Worm (Caenorhabditis elegans) whole organism, L4 larva: ENCODE results near the gene ZK218.1.

ENCODE experiments used
- T20F7.1 ChIP-seq: fragments of 200-800 bp; sonication (Bioruptor generic); optimal IDR thresholded peaks from 2 replicates; lab custom pipeline; 2018; ENCODE audit warnings: mild to moderate bottlenecking, missing genetic modification characterization, missing compliant biosample characterization
- Y48G9A.11 ChIP-seq: fragments of 200-800 bp; sonication (Bioruptor generic); IDR thresholded peaks from 2 replicates; pipeline ENCODE4 v1.3.6; 2022; ENCODE audit warnings: missing genetic modification reagents, missing genetic modification characterization, missing compliant biosample characterization
- aha-1 ChIP-seq: fragments of 150-350 bp; peaks from one replicate; lab custom pipeline; 2014; ENCODE audit warnings: missing biosample characterization, missing genetic modification characterization
- aly-2 ChIP-seq: sonication (generic microtip); optimal IDR thresholded peaks from 2 replicates; lab custom pipeline; 2018; ENCODE audit warnings: missing biosample characterization, missing genetic modification characterization
- ceh-20 ChIP-seq: fragments of 200-800 bp; sonication (Bioruptor generic); IDR thresholded peaks from 2 replicates; pipeline ENCODE4 v1.3.6; 2022; ENCODE audit warnings: missing genetic modification reagents, missing genetic modification characterization, missing compliant biosample characterization
- ceh-44 ChIP-seq: fragments of 200-800 bp; sonication (Bioruptor generic); IDR thresholded peaks from 2 replicates; pipeline ENCODE4 v1.3.6; 2022; ENCODE audit warnings: missing genetic modification reagents, missing genetic modification characterization, missing compliant biosample characterization
- ceh-82 ChIP-seq: sonication (generic microtip); optimal IDR thresholded peaks from 2 replicates; lab custom pipeline; 2017; ENCODE audit warnings: missing biosample characterization, missing genetic modification characterization
- ces-1 ChIP-seq: fragments of 150-350 bp; sonication (generic microtip); optimal IDR thresholded peaks from 4 replicates; lab custom pipeline; 2014; ENCODE audit warnings: missing biosample characterization, missing genetic modification reagents, missing genetic modification characterization
- daf-12 ChIP-seq: fragments of 150-350 bp; optimal IDR thresholded peaks from 2 replicates; lab custom pipeline; 2014; ENCODE audit warnings: missing biosample characterization, missing genetic modification reagents, missing genetic modification characterization
- daf-16 ChIP-seq, 3 experiments: sonication (generic microtip); optimal IDR thresholded peaks; 2 replicates each; lab custom pipeline; 2016 to 2017; ENCODE audit warnings: missing genetic modification characterization in 3 of 3, missing genetic modification reagents in 3 of 3, mild to moderate bottlenecking in 2 of 3, missing compliant biosample characterization in 2 of 3, missing biosample characterization in 1 of 3, moderate library complexity in 1 of 3
- dmd-6 ChIP-seq: fragments of 200-800 bp; sonication (Bioruptor generic); IDR thresholded peaks from 2 replicates; pipeline ENCODE4 v1.3.6; 2022; ENCODE audit warnings: missing genetic modification reagents, missing genetic modification characterization, missing compliant biosample characterization
- dmd-8 ChIP-seq: fragments of 200-800 bp; sonication (Bioruptor generic); IDR thresholded peaks from 2 replicates; pipeline ENCODE4 v1.3.6; 2022; ENCODE audit warnings: missing genetic modification characterization, missing compliant biosample characterization
- dpl-1 ChIP-seq: fragments of 150-350 bp; optimal IDR thresholded peaks from 2 replicates; lab custom pipeline; 2014; ENCODE audit warnings: missing biosample characterization, missing genetic modification reagents, missing genetic modification characterization
- egl-27 ChIP-seq: sonication (generic microtip); optimal IDR thresholded peaks from 3 replicates; lab custom pipeline; 2017; ENCODE audit warnings: missing biosample characterization, missing genetic modification reagents, missing genetic modification characterization
- hlh-11 ChIP-seq: fragments of 200-800 bp; sonication (Bioruptor generic); optimal IDR thresholded peaks from 2 replicates; lab custom pipeline; 2018; ENCODE audit warnings: mild to moderate bottlenecking, missing genetic modification characterization, missing compliant biosample characterization
- lin-1 ChIP-seq: fragments of 200-800 bp; sonication (Bioruptor generic); IDR thresholded peaks from 2 replicates; pipeline ENCODE4 v1.3.6; 2022; ENCODE audit warnings: missing genetic modification reagents, missing genetic modification characterization, missing compliant biosample characterization
- mep-1 ChIP-seq: fragments of 150-350 bp; sonication (generic microtip); optimal IDR thresholded peaks from 3 replicates; lab custom pipeline; 2014; ENCODE audit warnings: missing biosample characterization, missing genetic modification characterization
- mes-2 ChIP-seq: sonication (generic microtip); optimal IDR thresholded peaks from 2 replicates; lab custom pipeline; 2016; ENCODE audit warnings: missing genotype, mild to moderate bottlenecking, missing genetic modification characterization, missing compliant biosample characterization; ENCODE audit not compliant: poor library complexity, severe bottlenecking
- mxl-3 ChIP-seq: fragments of 200-800 bp; sonication (Bioruptor generic); optimal IDR thresholded peaks from 2 replicates; lab custom pipeline; 2018; ENCODE audit warnings: mild to moderate bottlenecking, missing genetic modification characterization, missing compliant biosample characterization
- nhr-10 ChIP-seq: fragments of 150-350 bp; optimal IDR thresholded peaks from 2 replicates; lab custom pipeline; 2014; ENCODE audit warnings: missing biosample characterization, missing genetic modification characterization
- nhr-11 ChIP-seq: fragments of 150-350 bp; optimal IDR thresholded peaks from 2 replicates; lab custom pipeline; 2014; ENCODE audit warnings: missing biosample characterization, missing genetic modification characterization
- nhr-111 ChIP-seq: fragments of 200-800 bp; sonication (Bioruptor generic); optimal IDR thresholded peaks from 2 replicates; lab custom pipeline; 2018; ENCODE audit warnings: mild to moderate bottlenecking, missing genetic modification characterization, missing compliant biosample characterization
- nhr-28 ChIP-seq: fragments of 150-350 bp; optimal IDR thresholded peaks from 2 replicates; lab custom pipeline; 2014; ENCODE audit warnings: missing biosample characterization, missing genetic modification characterization
- nhr-41 ChIP-seq: fragments of 200-800 bp; sonication (Bioruptor generic); IDR thresholded peaks from 2 replicates; pipeline ENCODE4 v1.3.6; 2022; ENCODE audit warnings: missing genetic modification reagents, missing genetic modification characterization, missing compliant biosample characterization
- nhr-6 ChIP-seq: fragments of 150-350 bp; optimal IDR thresholded peaks from 2 replicates; lab custom pipeline; 2014; ENCODE audit warnings: missing biosample characterization, missing genetic modification characterization
- nhr-76 ChIP-seq: fragments of 150-350 bp; optimal IDR thresholded peaks from 2 replicates; lab custom pipeline; 2014; ENCODE audit warnings: missing biosample characterization, missing genetic modification characterization
- nhr-77 ChIP-seq: fragments of 150-350 bp; optimal IDR thresholded peaks from 2 replicates; lab custom pipeline; 2014; ENCODE audit warnings: missing biosample characterization, missing genetic modification characterization
- pha-4 ChIP-seq, 2 experiments: fragments of 150-350 bp in 1 of 2; fragments of 200-800 bp in 1 of 2; sonication (Bioruptor generic) in 1 of 2; IDR thresholded peaks in 1 of 2; optimal IDR thresholded peaks in 1 of 2; 2 replicates each; pipeline versions ENCODE4 v1.3.6 to Lab custom; 2014 to 2022; ENCODE audit warnings: missing genetic modification characterization in 2 of 2, missing genetic modification reagents in 2 of 2, missing biosample characterization in 1 of 2, missing compliant biosample characterization in 1 of 2
- php-3 ChIP-seq: fragments of 200-800 bp; sonication (Bioruptor generic); IDR thresholded peaks from 2 replicates; pipeline ENCODE4 v1.3.6; 2022; ENCODE audit warnings: missing genetic modification reagents, missing genetic modification characterization, missing compliant biosample characterization
- pqm-1 ChIP-seq: sonication (generic microtip); optimal IDR thresholded peaks from 2 replicates; lab custom pipeline; 2017; ENCODE audit warnings: missing biosample characterization, missing genetic modification characterization
- saeg-2 ChIP-seq: fragments of 200-800 bp; sonication (Bioruptor generic); IDR thresholded peaks from 2 replicates; pipeline ENCODE4 v1.3.6; 2022; ENCODE audit warnings: missing genetic modification reagents, missing genetic modification characterization, missing compliant biosample characterization
- sdz-12 ChIP-seq: fragments of 200-800 bp; sonication (Bioruptor generic); optimal IDR thresholded peaks from 2 replicates; lab custom pipeline; 2018; ENCODE audit warnings: mild to moderate bottlenecking, missing genetic modification characterization, missing compliant biosample characterization
- skn-1 ChIP-seq: fragments of 150-350 bp; optimal IDR thresholded peaks from 2 replicates; lab custom pipeline; 2014; ENCODE audit warnings: missing biosample characterization, missing genetic modification characterization
- snpc-4 ChIP-seq: fragments of 150-350 bp; optimal IDR thresholded peaks from 2 replicates; lab custom pipeline; 2014; ENCODE audit warnings: missing biosample characterization, missing genetic modification characterization
- tag-97 ChIP-seq: fragments of 200-800 bp; sonication (Bioruptor generic); IDR thresholded peaks from 2 replicates; pipeline ENCODE4 v1.3.6; 2022; ENCODE audit warnings: missing genetic modification characterization, missing compliant biosample characterization
- unc-130 ChIP-seq: sonication (generic microtip); optimal IDR thresholded peaks from 2 replicates; lab custom pipeline; 2016; ENCODE audit warnings: missing genetic modification reagents, missing genetic modification characterization, missing compliant biosample characterization
- unc-62 ChIP-seq, 3 experiments: fragments of 150-350 bp in 1 of 3; sonication (generic microtip); optimal IDR thresholded peaks in 2 of 3; peaks in 1 of 3; 1 replicate in 1 of 3; 2 replicates in 2 of 3; lab custom pipeline; 2014 to 2017; ENCODE audit warnings: missing biosample characterization in 3 of 3, missing genetic modification characterization in 3 of 3, missing genetic modification reagents in 3 of 3, missing genotype in 1 of 3
- zag-1 ChIP-seq: fragments of 150-350 bp; optimal IDR thresholded peaks from 2 replicates; lab custom pipeline; 2014; ENCODE audit warnings: missing biosample characterization, missing genetic modification characterization
- zfp-2 ChIP-seq: sonication (generic microtip); optimal IDR thresholded peaks from 2 replicates; lab custom pipeline; 2016; ENCODE audit warnings: mild to moderate bottlenecking, missing genetic modification characterization, missing compliant biosample characterization

Gene ZK218.1

DNA sequence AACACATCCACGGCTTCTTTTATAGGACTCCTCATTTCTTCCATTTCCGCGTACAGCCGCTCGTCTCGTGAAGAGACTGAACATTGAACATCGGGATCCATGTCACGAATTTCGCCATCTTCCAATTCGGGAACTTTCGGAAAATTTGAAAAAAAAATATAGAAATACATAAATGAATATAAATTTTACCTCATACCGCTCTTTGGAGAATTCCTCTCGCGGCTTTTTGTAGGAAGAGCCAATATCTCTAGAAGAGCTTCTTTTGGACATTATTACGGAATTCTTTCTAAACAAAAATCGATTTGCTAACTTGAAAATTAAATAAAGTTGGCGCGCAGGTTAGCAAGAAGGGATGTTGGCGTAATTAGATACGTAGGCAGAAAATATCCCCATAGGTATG is 9.6 kb upstream of the ZK218.1 start, which contains the start of gene T05E12.9:
Gene T05E12.9, minus strand, starts transcription at position 101 of the 400 bp plus-strand sequence.
- TF ChIP-seq zag-1 (tag; lab: Kevin White, UChicago) (no peak), aha-1 (tag; lab: Kevin White, UChicago) (peak; percentile 16)
- TF ChIP-seq, all 104 proteins: peak for 1

DNA sequence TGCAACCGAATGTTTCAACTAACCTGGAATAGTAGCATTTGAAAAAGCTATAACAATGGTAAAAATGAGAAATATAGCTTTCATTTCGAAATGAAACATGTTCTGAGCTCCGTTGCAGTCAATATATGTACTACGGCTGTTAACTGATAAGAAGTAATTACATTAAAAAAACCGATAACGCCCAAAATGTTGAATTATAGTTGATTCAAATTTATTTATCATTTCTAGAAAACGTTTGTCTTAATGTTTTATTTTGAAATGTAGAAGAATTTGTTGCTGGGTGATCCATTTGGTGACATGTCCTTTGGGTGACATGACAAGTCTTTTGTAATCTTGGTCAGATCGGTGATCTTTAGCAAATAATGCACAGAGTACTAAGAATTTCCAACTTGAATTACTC is 3.0 kb upstream of the ZK218.1 start, which contains the start of gene T05E12.6:
Gene T05E12.6, minus strand, starts transcription at position 101 of the 400 bp plus-strand sequence.
- no peak for TF ChIP-seq nhr-6 (tag; lab: Kevin White, UChicago)
- TF ChIP-seq php-3 (GFP tag; lab: Robert Waterston, UW), result peak; percentile 32; the same call in 1 of the 2 replicates
- TF ChIP-seq snpc-4 (tag; lab: Kevin White, UChicago), result no peak

DNA sequence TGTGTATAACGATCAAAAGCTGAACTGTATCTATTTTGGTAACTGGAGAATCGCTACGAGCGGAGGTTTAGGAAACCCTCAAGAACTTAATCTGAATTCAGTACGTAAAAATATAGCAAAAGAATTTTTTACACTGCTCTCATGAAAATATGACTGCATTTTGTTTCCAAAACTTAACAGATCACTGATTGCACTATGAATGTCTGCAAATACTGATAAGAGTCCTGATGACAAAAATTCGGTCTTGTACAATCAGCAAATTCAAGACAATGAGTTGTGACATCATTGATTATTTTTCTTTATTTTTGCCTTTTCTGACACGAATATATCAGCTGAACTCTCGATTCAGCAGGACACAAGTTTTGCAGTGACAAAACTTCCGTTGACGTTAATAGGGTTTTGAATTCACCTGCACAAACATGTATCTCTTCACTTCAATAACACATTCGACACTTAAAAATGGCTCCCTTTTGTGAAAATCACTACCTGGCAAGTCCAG is 2.4 kb upstream of the ZK218.1 start, which contains the start of gene srh-237:
Gene srh-237, plus strand, starts transcription at position 449 of the 499 bp plus-strand sequence.
- peak; percentile 4 for TF ChIP-seq mxl-3 (GFP tag; lab: Kevin White, UChicago)
- TF ChIP-seq mep-1 (tag; lab: Kevin White, UChicago), result no peak
- no peak for TF ChIP-seq nhr-6 (tag; lab: Kevin White, UChicago)
- no peak for TF ChIP-seq pha-4 (GFP tag; IDR thresholded peaks at IDR 0.05; lab: Robert Waterston, UW)
- no peak for TF ChIP-seq pha-4 (tag; optimal IDR thresholded peaks at IDR 0.05; lab: Kevin White, UChicago)
- TF ChIP-seq dmd-8, result no peak
- peak; percentile 64 for TF ChIP-seq aha-1 (tag; lab: Kevin White, UChicago)
- TF ChIP-seq lin-1 (GFP tag; lab: Robert Waterston, UW), result no peak
- no peak for TF ChIP-seq skn-1
- no peak for TF ChIP-seq dpl-1 (GFP tag; lab: Kevin White, UChicago)
- TF ChIP-seq nhr-28 (tag; lab: Kevin White, UChicago), result peak; percentile 19
- no peak for TF ChIP-seq daf-12 (tag; lab: Kevin White, UChicago)
- no peak for TF ChIP-seq mes-2 (tag; lab: Kevin White, UChicago)
- no peak for TF ChIP-seq nhr-10 (tag; lab: Kevin White, UChicago)
- no peak for TF ChIP-seq saeg-2 (GFP tag; lab: Robert Waterston, UW)
- no peak for TF ChIP-seq aly-2 (tag; lab: Kevin White, UChicago)
- TF ChIP-seq zfp-2, result no peak
- TF ChIP-seq tag-97, result no peak
- no peak for TF ChIP-seq sdz-12 (GFP tag; lab: Kevin White, UChicago)
- TF ChIP-seq pqm-1 (tag; lab: Kevin White, UChicago), result peak; percentile 58
- TF ChIP-seq T20F7.1 (GFP tag; lab: Kevin White, UChicago), result no peak
- TF ChIP-seq nhr-111 (GFP tag; lab: Kevin White, UChicago), result no peak
- TF ChIP-seq ceh-82, result no peak
- peak; percentile 3 for TF ChIP-seq nhr-77 (tag; lab: Kevin White, UChicago)
- TF ChIP-seq hlh-11 (tag; lab: Kevin White, UChicago), result peak; percentile 60
- TF ChIP-seq egl-27 (tag; lab: Kevin White, UChicago), result no peak
- TF ChIP-seq php-3 (GFP tag; lab: Robert Waterston, UW), result 0 out of 2 replicates have a peak, but pooled peaks have one; percentile 20
- TF ChIP-seq ceh-44 (GFP tag; lab: Robert Waterston, UW), result no peak
- no peak for TF ChIP-seq unc-130 (GFP tag; lab: Kevin White, UChicago)
- no peak for TF ChIP-seq ceh-20
- TF ChIP-seq nhr-41, result no peak
- no peak for TF ChIP-seq nhr-76 (tag; lab: Kevin White, UChicago)
- no peak for TF ChIP-seq daf-16 (GFP tag; optimal IDR thresholded peaks at IDR 0.05; lab: Kevin White, UChicago)
- TF ChIP-seq daf-16 (tag; optimal IDR thresholded peaks at IDR 0.05; lab: Kevin White, UChicago), result peak; percentile 42
- TF ChIP-seq Y48G9A.11 (GFP tag; lab: Robert Waterston, UW), result no peak
- TF ChIP-seq dmd-6 (GFP tag; lab: Robert Waterston, UW), result peak; percentile 86
- no peak for TF ChIP-seq ces-1 (GFP tag; lab: Kevin White, UChicago)
- no peak for TF ChIP-seq nhr-11
- peak in 1 of 2 experiments; percentile 24 for TF ChIP-seq unc-62 (GFP tag; optimal IDR thresholded peaks at IDR 0.05 in 1 of 2; lab: Kevin White, UChicago)
- no peak for TF ChIP-seq unc-62 (tag; optimal IDR thresholded peaks at IDR 0.05; lab: Kevin White, UChicago)
